Worm (Caenorhabditis elegans) whole organism, young adult: Measurements from ENCODE around the gene tdp-1.

Experiments used
- B0019.2 ChIP-seq: fragments of 200-800 bp; sonication (Bioruptor generic); conservative IDR thresholded peaks from 2 replicates; pipeline ENCODE4 v1.3.6; 2022; ENCODE audit warnings: missing genetic modification reagents, missing genetic modification characterization, missing compliant biosample characterization
- D2030.7 ChIP-seq: fragments of 200-800 bp; sonication (Bioruptor generic); IDR thresholded peaks from 2 replicates; pipeline ENCODE4 v1.3.6; 2022; ENCODE audit warnings: missing genetic modification reagents, missing genetic modification characterization, missing compliant biosample characterization
- F55B11.4 ChIP-seq: sonication (generic microtip); optimal IDR thresholded peaks from 2 replicates; lab custom pipeline; 2016; ENCODE audit warnings: missing compliant biosample characterization, missing genetic modification characterization, borderline replicate concordance; ENCODE audit not compliant: insufficient read depth
- Y53F4B.3 ChIP-seq: fragments of 200-800 bp; sonication (Bioruptor generic); IDR thresholded peaks from 2 replicates; pipeline ENCODE4 v1.3.6; 2022; ENCODE audit warnings: missing genetic modification reagents, missing genetic modification characterization, missing compliant biosample characterization
- Y53G8AR.9 ChIP-seq: fragments of 200-800 bp; sonication (Bioruptor generic); conservative IDR thresholded peaks from 2 replicates; pipeline ENCODE4 v1.3.6; 2022; ENCODE audit warnings: missing genetic modification reagents, missing genetic modification characterization, missing compliant biosample characterization
- Y95B8A.8 ChIP-seq: fragments of 200-800 bp; sonication (Bioruptor generic); IDR thresholded peaks from 2 replicates; pipeline ENCODE4 v1.3.6; 2022; ENCODE audit warnings: missing genetic modification reagents, missing genetic modification characterization, missing compliant biosample characterization
- ZK185.1 ChIP-seq: sonication (generic microtip); optimal IDR thresholded peaks from 2 replicates; lab custom pipeline; 2016; ENCODE audit warnings: mild to moderate bottlenecking, missing genetic modification characterization, missing compliant biosample characterization; ENCODE audit not compliant: poor library complexity, severe bottlenecking
- akir-1 ChIP-seq: fragments of 200-800 bp; sonication (Bioruptor generic); optimal IDR thresholded peaks from 2 replicates; lab custom pipeline; 2018; ENCODE audit warnings: mild to moderate bottlenecking, missing genetic modification characterization, moderate library complexity, missing compliant biosample characterization
- ama-1 ChIP-seq, 3 experiments: fragments of 150-350 bp in 1 of 3; sonication (generic microtip) in 2 of 3; optimal IDR thresholded peaks; 2 replicates each; lab custom pipeline; 2014 to 2018; ENCODE audit warnings: missing biosample characterization in 2 of 3, missing genetic modification characterization in 2 of 3, missing genetic modification reagents in 2 of 3
- atf-7 ChIP-seq: sonication (generic microtip); optimal IDR thresholded peaks from 2 replicates; lab custom pipeline; 2017; ENCODE audit warnings: mild to moderate bottlenecking, missing genetic modification characterization, missing compliant biosample characterization
- attf-3 ChIP-seq: fragments of 200-800 bp; sonication (Bioruptor generic); conservative IDR thresholded peaks from 2 replicates; pipeline ENCODE4 v1.3.6; 2022; ENCODE audit warnings: missing genetic modification reagents, missing genetic modification characterization, missing compliant biosample characterization
- attf-5 ChIP-seq: fragments of 200-800 bp; sonication (Bioruptor generic); optimal IDR thresholded peaks from 2 replicates; lab custom pipeline; 2018; ENCODE audit warnings: mild to moderate bottlenecking, missing genetic modification characterization, missing compliant biosample characterization
- ccch-3 ChIP-seq: fragments of 200-800 bp; sonication (Bioruptor generic); optimal IDR thresholded peaks from 2 replicates; lab custom pipeline; 2018; ENCODE audit warnings: mild to moderate bottlenecking, missing genetic modification characterization, missing compliant biosample characterization
- ceh-100 ChIP-seq: fragments of 200-800 bp; sonication (Bioruptor generic); IDR thresholded peaks from 2 replicates; pipeline ENCODE4 v1.3.6; 2022; ENCODE audit warnings: missing genetic modification reagents, missing genetic modification characterization, missing compliant biosample characterization
- ceh-27 ChIP-seq: fragments of 200-800 bp; sonication (Bioruptor generic); optimal IDR thresholded peaks from 2 replicates; lab custom pipeline; 2018; ENCODE audit warnings: mild to moderate bottlenecking, missing genetic modification characterization, moderate library complexity, missing compliant biosample characterization
- ceh-79 ChIP-seq: sonication (generic microtip); optimal IDR thresholded peaks from 2 replicates; lab custom pipeline; 2017; ENCODE audit warnings: mild to moderate bottlenecking, missing genetic modification characterization, missing compliant biosample characterization
- ceh-91 ChIP-seq: fragments of 200-800 bp; sonication (Bioruptor generic); IDR thresholded peaks from 2 replicates; pipeline ENCODE4 v1.3.6; 2022; ENCODE audit warnings: missing genetic modification reagents, missing genetic modification characterization, missing compliant biosample characterization
- die-1 ChIP-seq: sonication (generic microtip); optimal IDR thresholded peaks from 2 replicates; lab custom pipeline; 2016; ENCODE audit warnings: missing genotype, mild to moderate bottlenecking, missing genetic modification characterization, missing compliant biosample characterization
- dpff-1 ChIP-seq: sonication (generic microtip); optimal IDR thresholded peaks from 2 replicates; lab custom pipeline; 2017; ENCODE audit warnings: mild to moderate bottlenecking, missing genetic modification characterization, missing compliant biosample characterization
- fkh-3 ChIP-seq: sonication (generic microtip); optimal IDR thresholded peaks from 2 replicates; lab custom pipeline; 2016; ENCODE audit warnings: mild to moderate bottlenecking, missing genetic modification characterization, missing compliant biosample characterization
- him-1 ChIP-seq: sonication (generic microtip); optimal IDR thresholded peaks from 2 replicates; lab custom pipeline; 2016; ENCODE audit warnings: missing genotype, missing genetic modification reagents, missing genetic modification characterization, missing compliant biosample characterization
- hrde-1 ChIP-seq: sonication (generic microtip); optimal IDR thresholded peaks from 2 replicates; lab custom pipeline; 2016; ENCODE audit warnings: missing genetic modification characterization, mild to moderate bottlenecking, missing compliant biosample characterization, moderate library complexity, missing genotype, missing genetic modification reagents, borderline replicate concordance
- lag-1 ChIP-seq: fragments of 200-800 bp; sonication (Bioruptor generic); IDR thresholded peaks from 2 replicates; pipeline ENCODE4 v1.3.6; 2022; ENCODE audit warnings: missing genetic modification reagents, missing genetic modification characterization, missing compliant biosample characterization
- let-607 ChIP-seq, 2 experiments: fragments of 200-800 bp in 1 of 2; sonication (Bioruptor generic) in 1 of 2; sonication (generic microtip) in 1 of 2; optimal IDR thresholded peaks; 2 replicates each; lab custom pipeline; 2016 to 2018; ENCODE audit warnings: mild to moderate bottlenecking in 2 of 2, missing compliant biosample characterization in 2 of 2, missing genetic modification characterization in 2 of 2, moderate library complexity in 2 of 2, missing genotype in 1 of 2
- lin-26 ChIP-seq: fragments of 200-800 bp; sonication (Bioruptor generic); IDR thresholded peaks from 2 replicates; pipeline ENCODE4 v1.3.6; 2022; ENCODE audit warnings: missing genetic modification reagents, missing genetic modification characterization, missing compliant biosample characterization
- lin-35 ChIP-seq, 3 experiments: fragments of 150-350 bp in 2 of 3; sonication (generic microtip) in 1 of 3; optimal IDR thresholded peaks; 2 replicates each; lab custom pipeline; 2014 to 2018; ENCODE audit warnings: missing biosample characterization in 3 of 3, missing genetic modification characterization in 3 of 3, missing genetic modification reagents in 3 of 3
- lsl-1 ChIP-seq: fragments of 200-800 bp; sonication (Bioruptor generic); optimal IDR thresholded peaks from 2 replicates; lab custom pipeline; 2018; ENCODE audit warnings: mild to moderate bottlenecking, missing genetic modification characterization, moderate library complexity, missing compliant biosample characterization
- madf-8 ChIP-seq: fragments of 200-800 bp; sonication (Bioruptor generic); conservative IDR thresholded peaks from 2 replicates; pipeline ENCODE4 v1.3.6; 2022; ENCODE audit warnings: missing genetic modification reagents, missing genetic modification characterization, missing compliant biosample characterization
- mel-28 ChIP-seq: sonication (generic microtip); optimal IDR thresholded peaks from 2 replicates; lab custom pipeline; 2016; ENCODE audit warnings: borderline replicate concordance, mild to moderate bottlenecking, missing genetic modification characterization, missing compliant biosample characterization
- nfya-1 ChIP-seq: sonication (generic microtip); optimal IDR thresholded peaks from 2 replicates; lab custom pipeline; 2017; ENCODE audit warnings: antibody characterized with exemption, missing compliant biosample characterization, missing genetic modification characterization, borderline replicate concordance; ENCODE audit not compliant: insufficient read depth
- nhr-120 ChIP-seq: fragments of 200-800 bp; sonication (Bioruptor generic); IDR thresholded peaks from 2 replicates; pipeline ENCODE4 v1.3.6; 2022; ENCODE audit warnings: missing genetic modification characterization, missing compliant biosample characterization
- nhr-27 ChIP-seq: fragments of 200-800 bp; sonication (Bioruptor generic); optimal IDR thresholded peaks from 2 replicates; lab custom pipeline; 2018; ENCODE audit warnings: mild to moderate bottlenecking, missing genetic modification characterization, moderate library complexity, missing compliant biosample characterization
- rec-8 ChIP-seq, 2 experiments: sonication (generic microtip); optimal IDR thresholded peaks; 2 replicates each; lab custom pipeline; 2016; ENCODE audit warnings: mild to moderate bottlenecking in 2 of 2, missing genetic modification characterization in 2 of 2, missing genetic modification reagents in 2 of 2, missing genotype in 2 of 2, missing biosample characterization in 1 of 2, missing compliant biosample characterization in 1 of 2, moderate library complexity in 1 of 2
- sdz-38 ChIP-seq: sonication (generic microtip); optimal IDR thresholded peaks from 2 replicates; lab custom pipeline; 2016; ENCODE audit warnings: missing genotype, missing genetic modification characterization, missing compliant biosample characterization
- snpc-1.1 ChIP-seq: sonication (generic microtip); optimal IDR thresholded peaks from 2 replicates; lab custom pipeline; 2017; ENCODE audit warnings: missing genetic modification characterization, mild to moderate bottlenecking, missing compliant biosample characterization, antibody characterized with exemption, moderate library complexity, missing genotype, missing genetic modification reagents; ENCODE audit not compliant: insufficient read depth
- snpc-1.3 ChIP-seq: sonication (generic microtip); optimal IDR thresholded peaks from 2 replicates; lab custom pipeline; 2017; ENCODE audit warnings: missing genetic modification characterization, mild to moderate bottlenecking, missing compliant biosample characterization, antibody characterized with exemption, moderate library complexity, missing genotype, missing genetic modification reagents; ENCODE audit not compliant: insufficient read depth
- sptf-2 ChIP-seq: fragments of 200-800 bp; sonication (Bioruptor generic); optimal IDR thresholded peaks from 2 replicates; lab custom pipeline; 2018; ENCODE audit warnings: mild to moderate bottlenecking, missing genetic modification characterization, missing compliant biosample characterization
- tbx-9 ChIP-seq: sonication (generic microtip); optimal IDR thresholded peaks from 2 replicates; lab custom pipeline; 2016; ENCODE audit warnings: borderline replicate concordance, missing genetic modification characterization, inconsistent platforms, missing compliant biosample characterization
- unc-130 ChIP-seq: sonication (generic microtip); optimal IDR thresholded peaks from 2 replicates; lab custom pipeline; 2016; ENCODE audit warnings: missing genetic modification reagents, missing genetic modification characterization, missing compliant biosample characterization
- xnd-1 ChIP-seq: sonication (generic microtip); optimal IDR thresholded peaks from 2 replicates; lab custom pipeline; 2016; ENCODE audit warnings: missing genotype, missing genetic modification reagents, missing genetic modification characterization, missing compliant biosample characterization
- zim-3 ChIP-seq: sonication (generic microtip); optimal IDR thresholded peaks from 2 replicates; lab custom pipeline; 2017; ENCODE audit warnings: mild to moderate bottlenecking, missing genetic modification characterization, moderate library complexity, missing compliant biosample characterization
- ztf-18 ChIP-seq: sonication (generic microtip); optimal IDR thresholded peaks from 2 replicates; lab custom pipeline; 2016; ENCODE audit warnings: missing genotype, mild to moderate bottlenecking, missing genetic modification characterization, missing compliant biosample characterization
- ztf-25 ChIP-seq: fragments of 200-800 bp; sonication (Bioruptor generic); IDR thresholded peaks from 2 replicates; pipeline ENCODE4 v1.3.6; 2022; ENCODE audit warnings: missing genetic modification reagents, missing genetic modification characterization, missing compliant biosample characterization
- ztf-6 ChIP-seq: fragments of 200-800 bp; sonication (Bioruptor generic); IDR thresholded peaks from 2 replicates; pipeline ENCODE4 v1.3.6; 2022; ENCODE audit warnings: missing genetic modification reagents, missing genetic modification characterization, missing compliant biosample characterization

tdp-1 gene

DNA sequence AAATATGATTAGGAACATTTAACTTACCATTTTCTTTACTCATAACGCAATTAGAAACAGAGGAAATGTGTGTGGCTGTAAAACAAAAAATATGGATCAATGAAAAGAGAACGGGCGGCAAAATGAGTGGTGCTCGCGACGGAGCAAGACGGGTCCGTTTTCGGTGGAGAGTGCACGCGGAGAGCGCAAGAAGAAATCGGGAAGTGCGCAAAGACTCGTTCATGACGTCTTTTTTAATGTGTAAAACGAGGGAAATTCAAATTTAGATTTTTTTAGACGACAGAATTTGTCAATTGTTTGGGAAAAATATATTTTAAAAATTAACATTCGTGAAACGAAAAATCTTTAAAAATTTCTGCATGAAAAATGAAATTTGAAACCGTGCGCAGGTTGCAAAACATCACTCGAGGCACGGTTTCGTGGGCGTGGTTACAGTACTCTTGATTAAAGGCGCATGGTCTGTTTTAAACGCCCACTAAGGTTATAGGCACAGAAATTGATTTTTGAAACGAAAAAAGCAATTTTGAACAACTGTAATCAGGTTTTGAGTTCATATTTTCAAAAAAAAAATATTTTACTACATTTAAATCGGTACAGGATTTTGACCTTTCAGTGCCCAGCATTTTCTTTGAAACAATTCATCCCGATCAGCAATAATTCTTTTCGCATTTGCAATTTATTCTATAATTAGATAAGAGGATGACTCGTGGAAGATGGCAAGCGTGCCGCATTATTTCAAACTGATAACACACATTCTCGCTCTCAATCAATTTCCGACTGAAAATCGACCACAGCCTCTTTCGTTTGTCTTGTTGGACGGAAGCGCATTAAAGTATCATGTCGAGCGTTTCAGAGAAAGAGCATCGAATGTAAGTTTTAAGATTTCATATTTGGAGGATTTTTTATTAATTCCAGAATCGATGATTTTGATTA, 28.1 kb upstream of the tdp-1 start, which contains the start of the genes szy-20 and C18E9.5 (continued):
- TF ChIP-seq ceh-91 (GFP tag; lab: Robert Waterston, UW) (peak; percentile 58), ztf-18 (tag; lab: Kevin White, UChicago) (peak; percentile 93), him-1 (tag; lab: Kevin White, UChicago) (peak; percentile 46), dpff-1 (tag; lab: Kevin White, UChicago) (no peak), nhr-120 (GFP tag; lab: Robert Waterston, UW) (no peak), D2030.7 (GFP tag; lab: Robert Waterston, UW) (peak; percentile 73), lag-1 (no peak), let-607 (tag; optimal IDR thresholded peaks at IDR 0.05; lab: Kevin White, UChicago) (peak in 1 of 2 experiments; percentile 23), snpc-1.3 (tag; lab: Kevin White, UChicago) (peak; percentile 61), nhr-27 (no peak), unc-130 (GFP tag; lab: Kevin White, UChicago) (peak; percentile 15), xnd-1 (tag; lab: Kevin White, UChicago) (peak; percentile 84), ceh-27 (no peak), ztf-6 (GFP tag; lab: Robert Waterston, UW) (no peak), ceh-79 (no peak), B0019.2 (GFP tag; lab: Robert Waterston, UW) (no peak), snpc-1.1 (tag; lab: Kevin White, UChicago) (peak; percentile 26), ceh-100 (peak; percentile 51), sdz-38 (no peak), ccch-3 (GFP tag; lab: Kevin White, UChicago) (no peak), akir-1 (GFP tag; lab: Kevin White, UChicago) (no peak), attf-5 (GFP tag; lab: Kevin White, UChicago) (peak; percentile 67), tbx-9 (tag; lab: Kevin White, UChicago) (no peak), madf-8 (GFP tag; lab: Robert Waterston, UW) (peak; percentile 88), die-1 (tag; lab: Kevin White, UChicago) (no peak), hrde-1 (tag; lab: Kevin White, UChicago) (no peak), zim-3 (no peak), ZK185.1 (peak; percentile 44), lin-35 (GFP tag; optimal IDR thresholded peaks at IDR 0.05; lab: Kevin White, UChicago) (peak; percentile 28 to 96 (median 73)), F55B11.4 (tag; lab: Kevin White, UChicago) (no peak), Y53F4B.3 (GFP tag; lab: Robert Waterston, UW) (no peak), lsl-1 (GFP tag; lab: Kevin White, UChicago) (peak; percentile 96), ama-1 (optimal IDR thresholded peaks at IDR 0.05; lab: Kevin White, UChicago) (no peak), ama-1 (GFP tag; optimal IDR thresholded peaks at IDR 0.05; lab: Kevin White, UChicago) (no peak), mel-28 (no peak), fkh-3 (no peak), attf-3 (GFP tag; lab: Robert Waterston, UW) (peak; percentile 75), atf-7 (tag; lab: Kevin White, UChicago) (no peak), sptf-2 (GFP tag; lab: Kevin White, UChicago) (no peak), rec-8 (tag; optimal IDR thresholded peaks at IDR 0.05; lab: Kevin White, UChicago) (no peak), lin-26 (GFP tag; lab: Robert Waterston, UW) (no peak), Y95B8A.8 (GFP tag; lab: Robert Waterston, UW) (0 out of 2 replicates have a peak, but pooled peaks have one; percentile 33), ztf-25 (no peak), Y53G8AR.9 (GFP tag; lab: Robert Waterston, UW) (no peak), nfya-1 (tag; lab: Kevin White, UChicago) (no peak)
